Fruit fly (Drosophila melanogaster) whole organism, pupa: Measurements from ENCODE around the gene Sdic3.
"Not testable (repeated sequence)": the region's sequence is repeated elsewhere in the genome, so short reads cannot be mapped to it uniquely, and the experiment has no call there.

Experiments used
- CG10348 ChIP-seq: fragments of 200-800 bp; sonication (Bioruptor generic); IDR thresholded peaks from 2 replicates; pipeline ENCODE4 v1.3.6; 2022; ENCODE audit warnings: missing biosample characterization, missing genetic modification characterization
- CG12605 ChIP-seq: fragments of 200-800 bp; sonication (Bioruptor generic); IDR thresholded peaks from 2 replicates; pipeline ENCODE4 v1.3.6; 2022; ENCODE audit warnings: missing biosample characterization, missing genetic modification characterization
- CG13204 ChIP-seq: fragments of 200-800 bp; sonication (Bioruptor generic); optimal IDR thresholded peaks from 2 replicates; lab custom pipeline; 2018; ENCODE audit warnings: missing biosample characterization, mild to moderate bottlenecking, missing genetic modification characterization, moderate library complexity
- CG14655 ChIP-seq: fragments of 200-800 bp; sonication (Bioruptor generic); optimal IDR thresholded peaks from 3 replicates; lab custom pipeline; 2017; ENCODE audit warnings: mild to moderate bottlenecking, missing biosample characterization, missing genetic modification reagents, missing genetic modification characterization
- CG15710 ChIP-seq: fragments of 200-800 bp; sonication (Bioruptor generic); optimal IDR thresholded peaks from 2 replicates; lab custom pipeline; 2018; ENCODE audit warnings: missing biosample characterization, mild to moderate bottlenecking, missing genetic modification characterization, moderate library complexity
- CG17806 ChIP-seq: fragments of 200-800 bp; sonication (Bioruptor generic); optimal IDR thresholded peaks from 2 replicates; lab custom pipeline; 2018; ENCODE audit warnings: missing biosample characterization, mild to moderate bottlenecking, missing genetic modification characterization, moderate library complexity
- CG32121 ChIP-seq: fragments of 200-800 bp; sonication (Bioruptor generic); IDR thresholded peaks from 2 replicates; pipeline ENCODE4 v1.3.6; 2022; ENCODE audit warnings: missing biosample characterization, missing genetic modification characterization
- CG34367 ChIP-seq: fragments of 200-800 bp; sonication (Bioruptor generic); optimal IDR thresholded peaks from 2 replicates; lab custom pipeline; 2018; ENCODE audit warnings: missing biosample characterization, mild to moderate bottlenecking, missing genetic modification characterization
- CG4496 ChIP-seq: fragments of 200-800 bp; sonication (Bioruptor generic); IDR thresholded peaks from 3 replicates; pipeline ENCODE4 v1.3.6; 2022; ENCODE audit warnings: missing biosample characterization, missing genetic modification characterization
- CG8159 ChIP-seq: fragments of 200-800 bp; sonication (Bioruptor generic); optimal IDR thresholded peaks from 3 replicates; lab custom pipeline; 2018; ENCODE audit warnings: missing biosample characterization, mild to moderate bottlenecking, missing genetic modification characterization, moderate library complexity
- CG8301 ChIP-seq: fragments of 200-800 bp; sonication (Bioruptor generic); optimal IDR thresholded peaks from 2 replicates; lab custom pipeline; 2018; ENCODE audit warnings: missing biosample characterization, mild to moderate bottlenecking, missing genetic modification characterization
- CG9948 ChIP-seq: fragments of 200-800 bp; sonication (Bioruptor generic); optimal IDR thresholded peaks from 2 replicates; lab custom pipeline; 2018; ENCODE audit warnings: missing biosample characterization, mild to moderate bottlenecking, missing genetic modification characterization, moderate library complexity
- EcR ChIP-seq: fragments of 200-800 bp; sonication (Bioruptor generic); optimal IDR thresholded peaks from 3 replicates; lab custom pipeline; 2019; ENCODE audit warnings: missing biosample characterization, missing genetic modification characterization, mild to moderate bottlenecking, moderate library complexity, missing genetic modification reagents
- Ets98B ChIP-seq: fragments of 200-800 bp; sonication (Bioruptor generic); IDR thresholded peaks from 2 replicates; pipeline ENCODE4 v1.3.6; 2022; ENCODE audit warnings: missing biosample characterization, missing genetic modification characterization
- Pif1A ChIP-seq: fragments of 200-800 bp; sonication (Bioruptor generic); optimal IDR thresholded peaks from 3 replicates; lab custom pipeline; 2016; ENCODE audit warnings: missing biosample characterization, missing genetic modification characterization
- Pif1B ChIP-seq: fragments of 200-800 bp; sonication (Bioruptor generic); optimal IDR thresholded peaks from 3 replicates; lab custom pipeline; 2016; ENCODE audit warnings: missing biosample characterization, missing genetic modification characterization
- Snoo ChIP-seq: fragments of 200-800 bp; sonication (Bioruptor generic); optimal IDR thresholded peaks from 3 replicates; lab custom pipeline; 2017; ENCODE audit warnings: missing biosample characterization, mild to moderate bottlenecking, missing genetic modification characterization, inconsistent platforms
- fd96Ca ChIP-seq: fragments of 200-800 bp; sonication (Bioruptor generic); IDR thresholded peaks from 3 replicates; pipeline ENCODE4 v1.3.6; 2022; ENCODE audit warnings: missing biosample characterization, missing genetic modification characterization
- gl ChIP-seq: fragments of 200-800 bp; sonication (Bioruptor generic); optimal IDR thresholded peaks from 2 replicates; lab custom pipeline; 2018; ENCODE audit warnings: missing biosample characterization, mild to moderate bottlenecking, missing genetic modification characterization

Gene Sdic3

dm6 chrX:20194127-20194526 lies at the start of gene Sdic3:
Sdic3 (minus strand) TSS chrX:20194227.
- TF ChIP-seq CG14655 (GFP tag; lab: Kevin White, UChicago); gl (tag; lab: Kevin White, UChicago); CG12605: not testable (repeated sequence)

- TF ChIP-seq CG12605 (no peak), CG10348 (GFP tag; lab: Robert Waterston, UW) (no peak), fd96Ca (GFP tag; lab: Robert Waterston, UW) (no peak), CG14655 (GFP tag; lab: Kevin White, UChicago) (no peak), CG8301 (tag; lab: Kevin White, UChicago) (no peak)
These were observed 49.3 kb upstream of the Sdic3 start for dm6 chrX:20243274-20243839.

DNA sequence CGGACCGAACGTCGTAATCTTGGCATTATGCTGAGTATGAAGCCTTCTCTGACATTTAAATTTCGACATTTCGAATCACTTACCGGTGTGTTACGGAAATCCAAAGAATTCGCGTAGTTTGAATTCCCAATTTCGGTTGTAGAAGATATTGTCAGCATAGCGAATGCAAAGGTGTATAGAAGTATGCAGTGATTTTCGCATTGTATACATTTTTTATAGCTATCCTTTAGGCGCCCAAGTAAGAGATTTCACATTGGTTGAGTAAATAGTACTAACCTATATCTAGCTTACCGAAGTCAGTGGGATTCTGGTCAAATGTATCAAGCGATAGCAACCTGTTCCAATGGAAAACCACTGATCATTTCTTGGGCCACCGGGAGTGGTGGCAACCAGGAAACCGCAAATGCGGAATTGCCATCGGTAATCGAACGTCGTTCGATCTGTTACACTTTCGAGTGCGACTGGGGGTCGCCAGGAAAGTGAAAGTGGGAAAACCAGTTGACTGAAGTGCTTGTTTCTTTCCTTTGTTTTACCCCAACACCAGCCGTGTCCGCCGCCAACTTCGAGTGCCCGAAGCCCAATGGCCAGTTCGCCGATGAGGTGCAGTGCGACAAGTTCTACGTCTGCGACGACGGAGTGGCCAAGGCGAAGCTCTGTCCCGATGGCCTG lies 46.6 kb upstream of the Sdic3 start:
- TF ChIP-seq gl (tag; lab: Kevin White, UChicago) = no peak
- no peak for TF ChIP-seq CG14655 (GFP tag; lab: Kevin White, UChicago)
- no peak for TF ChIP-seq Ets98B (GFP tag; lab: Robert Waterston, UW)
- TF ChIP-seq CG12605 = no peak
- TF ChIP-seq CG32121 = no peak
- no peak for TF ChIP-seq CG13204 (GFP tag; lab: Kevin White, UChicago)
- TF ChIP-seq CG8159 (tag; lab: Kevin White, UChicago) = no peak
- TF ChIP-seq CG10348 (GFP tag; lab: Robert Waterston, UW) = no peak
- TF ChIP-seq Snoo = no peak
- no peak for TF ChIP-seq CG4496 (GFP tag; lab: Robert Waterston, UW)
- TF ChIP-seq fd96Ca (GFP tag; lab: Robert Waterston, UW) = no peak

DNA sequence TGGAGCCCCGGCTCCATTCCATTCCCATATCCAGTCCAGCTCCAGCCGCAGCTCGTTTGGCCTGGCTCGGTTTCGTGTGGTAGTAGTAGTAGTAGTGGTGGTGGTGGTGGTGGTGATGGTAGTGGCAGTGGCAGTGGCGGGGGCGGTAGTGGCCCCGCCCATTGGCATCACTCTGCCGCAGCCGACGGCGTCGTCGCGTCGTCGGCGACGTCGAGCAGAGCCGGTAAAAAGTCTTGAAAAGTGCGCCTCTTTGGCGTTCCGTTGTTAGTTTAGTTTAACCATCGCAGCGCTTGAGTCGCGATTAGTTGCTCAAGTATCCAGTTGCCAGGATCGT lies 45.5 kb upstream of the Sdic3 start, which contains the start of gene obst-A:
Gene obst-A, plus strand, starts transcription at position 248 of the 334 bp plus-strand sequence.
- TF ChIP-seq CG17806 (no peak), CG14655 (GFP tag; lab: Kevin White, UChicago) (no peak), Pif1B (GFP tag; lab: Kevin White, UChicago) (no peak), CG9948 (tag; lab: Kevin White, UChicago) (no peak), Pif1A (GFP tag; lab: Kevin White, UChicago) (no peak), CG8301 (tag; lab: Kevin White, UChicago) (no peak), Ets98B (GFP tag; lab: Robert Waterston, UW) (peak; percentile 35; the same call in 1 of the 2 replicates), CG4496 (GFP tag; lab: Robert Waterston, UW) (0 out of 3 replicates have a peak, but pooled peaks have one; percentile 53), CG32121 (peak; percentile 11; the same call in 1 of the 2 replicates), EcR (GFP tag; lab: Kevin White, UChicago) (peak; percentile 60)
- TF ChIP-seq, all 21 proteins: peak for 4

dm6 chrX:20238736-20239607 lies 44.9 kb upstream of the Sdic3 start:
- TF ChIP-seq EcR (GFP tag; lab: Kevin White, UChicago) (peak; percentile 43), CG34367 (tag; lab: Kevin White, UChicago) (no peak), CG14655 (GFP tag; lab: Kevin White, UChicago) (peak; percentile 17), CG8159 (tag; lab: Kevin White, UChicago) (no peak), CG9948 (tag; lab: Kevin White, UChicago) (no peak), Snoo (no peak), CG13204 (GFP tag; lab: Kevin White, UChicago) (no peak)

DNA sequence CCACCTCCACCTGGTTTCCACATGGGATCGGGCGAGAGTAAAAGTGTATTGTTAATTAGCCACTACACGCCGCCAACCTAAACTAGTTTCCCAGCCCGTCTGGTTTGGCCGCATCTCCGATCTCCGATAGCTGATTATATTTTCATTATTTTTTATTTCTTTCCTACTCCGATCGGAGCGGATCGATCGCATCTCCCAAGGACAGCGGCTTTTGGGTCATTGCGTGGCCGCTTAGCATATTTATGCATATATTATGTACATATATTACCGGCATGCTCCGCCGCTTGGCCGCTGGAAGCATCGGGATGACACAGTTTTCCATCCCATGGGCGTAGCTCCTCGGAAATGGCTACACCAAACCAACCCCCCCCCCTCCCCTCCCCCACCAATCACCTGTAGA lies 43.9 kb upstream of the Sdic3 start:
- TF ChIP-seq CG9948 (tag; lab: Kevin White, UChicago) = no peak
- TF ChIP-seq EcR (GFP tag; lab: Kevin White, UChicago) = peak; percentile 50
- no peak for TF ChIP-seq gl (tag; lab: Kevin White, UChicago)
- no peak for TF ChIP-seq CG15710 (tag; lab: Kevin White, UChicago)

dm6 chrX:20235794-20236513 lies 41.9 kb upstream of the Sdic3 start, which contains the start of gene sw:
sw (minus strand) TSS chrX:20236382.
- TF ChIP-seq CG4496 (GFP tag; lab: Robert Waterston, UW) = peak; percentile 68; the same call in 2 of the 3 replicates
- peak; percentile 12 for TF ChIP-seq CG17806
- TF ChIP-seq Pif1A (GFP tag; lab: Kevin White, UChicago) = peak; percentile 6
- TF ChIP-seq EcR (GFP tag; lab: Kevin White, UChicago) = no peak
- peak; percentile 32 for TF ChIP-seq Snoo
- TF ChIP-seq Ets98B (GFP tag; lab: Robert Waterston, UW) = peak; percentile 33; the same call in 1 of the 2 replicates
- peak; percentile 51 for TF ChIP-seq CG8159 (tag; lab: Kevin White, UChicago)
- no peak for TF ChIP-seq Pif1B (GFP tag; lab: Kevin White, UChicago)
- no peak for TF ChIP-seq CG14655 (GFP tag; lab: Kevin White, UChicago)
- TF ChIP-seq CG9948 (tag; lab: Kevin White, UChicago) = peak; percentile 30
- TF ChIP-seq CG8301 (tag; lab: Kevin White, UChicago) = peak; percentile 8
- peak; percentile 70; the same call in 2 of the 3 replicates for TF ChIP-seq fd96Ca (GFP tag; lab: Robert Waterston, UW)
- TF ChIP-seq CG15710 (tag; lab: Kevin White, UChicago) = peak; percentile 51
